Fruit fly (Drosophila melanogaster): Measurements from ENCODE around the gene Cds.

Cds gene

dm6 chr3L:8094652-8095129 lies 32.9 kb upstream of the Cds start (continued):
- TF ChIP-seq CG1024 (GFP tag; IDR thresholded peaks at IDR 0.05) (no peak), Xbp1 (GFP tag; optimal IDR thresholded peaks at IDR 0.05) (no peak), sob (GFP tag; IDR thresholded peaks at IDR 0.05) (no peak; the same call in 1 of the 2 replicates), pfk (GFP tag; optimal IDR thresholded peaks at IDR 0.05) (no peak), Doc3 (GFP tag; IDR thresholded peaks at IDR 0.05; ENCODE audit: partially characterized antibody) (no peak), dan (GFP tag; IDR thresholded peaks at IDR 0.05) (no peak), pzg (GFP tag; optimal IDR thresholded peaks at IDR 0.05) (no peak), corto (GFP tag; optimal IDR thresholded peaks at IDR 0.05) (no peak), CG18599 (GFP tag; optimal IDR thresholded peaks at IDR 0.05) (peak; percentile 75), CG15011 (GFP tag; optimal IDR thresholded peaks at IDR 0.05) (no peak), usp (GFP tag; optimal IDR thresholded peaks at IDR 0.05) (no peak), CG2875 (GFP tag; optimal IDR thresholded peaks at IDR 0.05) (no peak), prd (optimal IDR thresholded peaks at IDR 0.05) (no peak), prd (GFP tag; IDR thresholded peaks at IDR 0.05) (no peak), Dll (GFP tag; IDR thresholded peaks at IDR 0.05; ENCODE audit: partially characterized antibody) (no peak), CG16779 (GFP tag; IDR thresholded peaks at IDR 0.05) (no peak), eyg (GFP tag; optimal IDR thresholded peaks at IDR 0.05) (no peak), CG12299 (tag; optimal IDR thresholded peaks at IDR 0.05) (no peak), CG17359 (tag; optimal IDR thresholded peaks at IDR 0.05) (peak; percentile 11), sr (GFP tag; IDR thresholded peaks at IDR 0.05) (no peak), dpn (GFP tag; optimal IDR thresholded peaks at IDR 0.05) (peak in 1 of 2 experiments; percentile 4), Rx (GFP tag; IDR thresholded peaks at IDR 0.05) (no peak), CG13894 (tag; optimal IDR thresholded peaks at IDR 0.05) (peak; percentile 73), CG12391 (tag; optimal IDR thresholded peaks at IDR 0.05) (peak; percentile 25), vnd (GFP tag; IDR thresholded peaks at IDR 0.05; ENCODE audit: partially characterized antibody) (no peak), ssp (GFP tag; IDR thresholded peaks at IDR 0.05) (no peak), CG6791 (GFP tag; IDR thresholded peaks at IDR 0.05; ENCODE audit: partially characterized antibody) (no peak), Nf-YC (tag; optimal IDR thresholded peaks at IDR 0.05) (peak; percentile 7), CG17186 (GFP tag; optimal IDR thresholded peaks at IDR 0.05) (no peak), CG31388 (GFP tag; optimal IDR thresholded peaks at IDR 0.05) (no peak), Awh (GFP tag; IDR thresholded peaks at IDR 0.05) (no peak), CG9215 (GFP tag; IDR thresholded peaks at IDR 0.05) (no peak), CHES-1-like (GFP tag; optimal IDR thresholded peaks at IDR 0.05) (no peak), CG8944 (GFP tag; optimal IDR thresholded peaks at IDR 0.05) (no peak), Xrp1 (GFP tag; IDR thresholded peaks at IDR 0.05) (no peak), Elba2 (GFP tag; optimal IDR thresholded peaks at IDR 0.05) (no peak), CG11723 (GFP tag; optimal IDR thresholded peaks at IDR 0.05) (no peak), cwo (GFP tag; optimal IDR thresholded peaks at IDR 0.05) (peak; percentile 76), CG32532 (GFP tag; IDR thresholded peaks at IDR 0.05) (peak; percentile 64), Stat92E (GFP tag; optimal IDR thresholded peaks at IDR 0.05) (no peak), sisA (GFP tag; IDR thresholded peaks at IDR 0.05) (no peak), CG10462 (GFP tag; optimal IDR thresholded peaks at IDR 0.05) (no peak), Atf6 (GFP tag; IDR thresholded peaks at IDR 0.05) (0 out of 2 replicates have a peak, but pooled peaks have one; percentile 23), CG10274 (GFP tag; optimal IDR thresholded peaks at IDR 0.05) (no peak), peb (GFP tag; IDR thresholded peaks at IDR 0.05) (no peak), caup (GFP tag; optimal IDR thresholded peaks at IDR 0.05; ENCODE audit: severe bottlenecking) (no peak), dm (GFP tag; optimal IDR thresholded peaks at IDR 0.05) (no peak), stc (GFP tag; IDR thresholded peaks at IDR 0.05) (0 out of 2 replicates have a peak, but pooled peaks have one; percentile 26), CG32767 (GFP tag; IDR thresholded peaks at IDR 0.05) (no peak), slbo (GFP tag; IDR thresholded peaks at IDR 0.05) (peak; percentile 55), Eip74EF (GFP tag; optimal IDR thresholded peaks at IDR 0.05) (peak in 1 of 2 experiments; percentile 1)
